Fruit fly (Drosophila melanogaster) ovary, adult (tissue): ENCODE data around the gene CG11842.

ENCODE experiments used
- CG17801 ChIP-seq: fragments of 200-800 bp; optimal IDR thresholded peaks from 2 replicates; lab custom pipeline; 2019; ENCODE audit warnings: missing biosample characterization, mild to moderate bottlenecking, missing genetic modification characterization, moderate library complexity; ENCODE audit not compliant: partially characterized antibody

Gene CG11842

DNA sequence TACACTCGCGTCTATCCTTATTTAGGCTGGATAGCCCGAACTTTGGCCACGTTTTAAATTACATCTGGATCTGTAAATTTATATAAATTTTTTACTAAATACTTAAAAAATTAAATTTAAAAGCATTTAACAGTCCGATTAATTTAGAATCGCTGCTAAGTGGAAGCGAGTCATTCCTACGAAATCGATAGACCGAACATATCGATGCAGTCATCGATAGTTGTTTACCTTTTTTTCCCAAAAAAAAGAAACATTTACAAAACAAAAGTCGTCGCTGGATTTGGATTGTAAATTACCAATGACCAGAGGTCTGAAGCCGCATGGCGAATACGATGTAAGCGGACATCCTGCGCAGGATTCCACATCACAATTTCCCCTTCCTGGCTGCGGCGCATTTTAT, 3.2 kb downstream of the CG11842 start, which contains the start of gene Sirt7:
TSS of gene Sirt7 (plus strand) at position 218 of the 400 bp plus-strand sequence.
- peak; percentile 89 for TF ChIP-seq CG17801 (GFP tag; lab: Kevin White, UChicago)

DNA sequence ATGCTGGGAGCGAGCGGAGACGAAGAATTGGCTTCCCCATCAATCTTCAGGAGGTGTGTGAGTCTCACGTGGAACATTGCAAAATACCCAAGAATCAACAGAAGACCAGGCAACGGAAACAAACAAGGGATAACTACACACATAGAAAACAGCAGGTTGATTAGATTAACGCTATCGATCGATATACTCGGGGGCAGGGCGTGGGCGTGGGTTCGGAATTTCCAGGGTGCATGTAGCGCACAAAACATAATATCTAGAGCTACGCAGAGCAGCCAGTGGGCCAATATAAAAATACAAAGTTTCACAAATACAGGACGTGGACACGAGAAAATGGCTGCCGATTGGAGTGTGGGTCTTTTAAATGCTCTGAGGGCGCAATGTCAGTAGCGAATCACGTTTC, 6.9 kb downstream of the CG11842 start:
- TF ChIP-seq CG17801 (GFP tag; lab: Kevin White, UChicago), result no peak

DNA sequence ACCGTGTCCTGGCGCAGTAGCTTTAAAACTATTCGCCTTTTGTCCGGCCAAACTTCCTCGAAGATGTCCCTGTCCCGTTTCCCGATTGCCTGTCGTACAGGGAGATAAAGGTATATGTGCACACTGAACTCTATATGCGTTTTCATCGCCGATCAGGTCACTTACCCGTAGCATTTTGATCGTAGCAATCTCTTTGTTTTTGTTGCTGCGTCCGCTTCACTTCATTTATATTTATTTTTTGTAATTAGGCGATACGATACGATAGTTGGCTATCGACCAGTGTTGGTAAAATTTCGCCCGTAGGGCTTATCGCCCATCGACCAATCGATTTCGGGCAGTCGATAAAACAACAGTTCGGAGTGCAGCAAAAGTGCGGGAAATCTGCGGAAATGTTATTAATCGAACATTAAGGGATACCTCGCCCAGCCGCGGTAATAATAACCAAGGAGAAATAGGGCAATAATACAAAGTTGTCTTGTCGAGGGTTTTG, 10.3 kb downstream of the CG11842 start, which contains the start of the genes Cul5 and Bicra:
TSS of gene Cul5 (minus strand) at position 259 of the 490 bp plus-strand sequence.
TSS of gene Bicra (plus strand) at position 324 of the 490 bp plus-strand sequence.
- peak; percentile 67 for TF ChIP-seq CG17801 (GFP tag; lab: Kevin White, UChicago)

DNA sequence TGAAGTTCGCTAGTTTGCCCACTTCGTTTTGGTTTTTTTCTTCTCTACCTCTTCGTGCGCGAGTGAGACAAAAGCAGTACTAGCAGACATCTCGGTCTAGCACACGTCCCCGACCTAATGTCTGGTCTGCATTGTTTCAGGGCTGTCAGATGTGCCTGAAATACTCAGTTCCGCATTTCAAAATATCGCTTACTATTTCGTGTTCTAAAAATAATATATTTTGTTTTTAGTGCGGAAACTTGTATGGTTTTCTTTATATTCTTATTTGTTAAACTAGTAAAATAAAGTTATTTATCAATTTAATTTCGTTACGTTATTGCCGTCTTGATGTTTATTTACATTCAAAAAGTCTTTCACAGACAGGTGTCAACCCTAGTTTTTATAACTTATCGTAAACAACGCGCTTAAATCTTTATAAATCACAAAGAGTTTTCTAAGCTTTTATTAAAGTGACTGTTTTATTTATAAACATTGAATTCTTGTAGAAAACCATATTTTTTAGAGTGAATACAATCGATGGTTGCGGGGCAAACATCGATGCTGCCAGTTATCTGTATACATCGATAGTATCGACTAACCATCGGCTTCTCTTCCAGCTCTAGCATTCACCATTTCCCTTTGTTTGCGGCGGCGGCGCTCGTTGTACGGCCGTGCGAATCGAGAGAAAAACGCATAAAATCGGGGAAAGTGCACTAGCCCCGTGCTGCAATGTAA, 10.9 kb downstream of the CG11842 start:
- peak; percentile 39 for TF ChIP-seq CG17801 (GFP tag; lab: Kevin White, UChicago)

DNA sequence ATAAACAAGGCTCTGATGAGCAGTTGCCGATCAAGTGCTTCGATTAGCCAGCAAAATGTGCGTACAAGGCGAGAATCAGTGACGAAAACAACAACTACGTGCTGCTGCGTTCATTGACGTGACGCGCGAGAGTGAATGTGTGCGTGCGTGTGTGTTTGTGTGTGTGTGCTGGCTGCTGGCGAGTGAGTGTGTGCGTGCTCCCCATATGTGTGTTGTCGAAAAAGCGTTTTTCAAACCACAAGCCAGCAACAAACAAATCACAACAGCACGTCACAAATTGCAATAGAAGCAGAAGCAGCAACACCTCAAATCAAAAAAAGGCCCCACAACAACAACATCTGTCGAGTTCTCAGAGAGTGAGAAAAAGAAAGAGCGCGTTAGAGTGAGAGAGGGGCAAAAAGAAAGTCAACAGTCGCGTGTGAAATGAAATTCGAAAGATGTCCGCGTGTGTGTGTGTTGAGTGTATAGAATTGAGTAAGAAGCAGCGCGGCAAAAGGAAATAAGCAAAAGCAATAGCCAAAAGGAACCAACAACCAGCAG, 11.5 kb downstream of the CG11842 start:
- no peak for TF ChIP-seq CG17801 (GFP tag; lab: Kevin White, UChicago)

DNA sequence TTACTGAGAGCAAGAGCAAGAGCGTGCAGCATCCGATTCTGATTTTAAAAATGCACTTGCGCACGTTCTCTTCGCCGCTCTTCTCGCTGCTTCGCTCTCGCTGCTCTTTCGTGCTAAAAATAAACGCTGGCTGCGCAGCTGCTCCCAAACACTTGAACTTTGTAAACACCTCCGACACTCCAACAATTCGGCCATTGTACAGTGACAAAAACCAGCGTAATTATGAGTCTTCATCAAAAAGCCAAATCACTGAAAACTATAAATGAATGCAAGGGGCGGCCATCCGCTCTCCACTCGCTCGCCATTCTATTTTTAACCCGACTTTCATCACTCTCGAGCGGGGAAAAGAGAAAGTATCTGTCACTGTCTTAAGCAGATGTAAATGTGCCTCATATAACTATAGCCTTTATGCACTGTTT, 12.2 kb downstream of the CG11842 start:
- no peak for TF ChIP-seq CG17801 (GFP tag; lab: Kevin White, UChicago)

DNA sequence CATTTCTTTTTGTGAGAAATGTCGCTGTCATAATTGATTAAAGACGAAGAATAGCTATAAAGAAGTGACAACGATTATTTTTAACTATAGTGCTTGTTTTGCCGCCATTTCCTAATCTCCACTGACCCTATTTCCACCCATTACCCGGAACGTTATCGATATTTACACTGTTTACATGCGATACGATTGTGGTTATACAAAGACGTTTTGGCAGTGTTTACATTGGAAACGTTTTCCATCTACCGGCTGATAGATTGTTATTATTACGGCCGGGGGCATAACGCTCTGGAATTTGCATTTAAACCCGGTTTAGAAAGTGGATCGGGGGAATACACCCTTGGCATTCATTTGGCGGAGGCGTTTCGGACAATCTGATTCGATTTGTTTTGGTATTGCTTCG, 13.8 kb downstream of the CG11842 start:
- no peak for TF ChIP-seq CG17801 (GFP tag; lab: Kevin White, UChicago)

DNA sequence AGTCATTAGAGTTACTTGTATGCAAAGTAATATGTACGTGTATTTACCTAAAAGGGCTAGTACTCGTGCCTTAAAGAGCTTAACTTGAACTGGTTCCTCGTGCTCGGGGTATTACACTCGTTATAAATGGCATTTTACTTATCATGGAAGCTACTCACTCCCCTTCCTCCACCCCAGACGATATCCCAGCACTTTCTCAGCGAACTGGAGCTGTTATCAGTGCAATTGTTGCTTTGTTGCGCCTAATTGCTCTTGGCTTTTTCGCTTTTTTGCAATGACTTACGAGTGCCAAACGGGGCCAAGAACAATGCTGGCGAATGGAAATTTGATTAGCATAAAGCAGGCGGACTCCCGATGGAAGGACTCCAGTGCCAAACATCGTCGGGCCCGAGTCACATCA, 14.6 kb downstream of the CG11842 start:
- TF ChIP-seq CG17801 (GFP tag; lab: Kevin White, UChicago), result no peak

DNA sequence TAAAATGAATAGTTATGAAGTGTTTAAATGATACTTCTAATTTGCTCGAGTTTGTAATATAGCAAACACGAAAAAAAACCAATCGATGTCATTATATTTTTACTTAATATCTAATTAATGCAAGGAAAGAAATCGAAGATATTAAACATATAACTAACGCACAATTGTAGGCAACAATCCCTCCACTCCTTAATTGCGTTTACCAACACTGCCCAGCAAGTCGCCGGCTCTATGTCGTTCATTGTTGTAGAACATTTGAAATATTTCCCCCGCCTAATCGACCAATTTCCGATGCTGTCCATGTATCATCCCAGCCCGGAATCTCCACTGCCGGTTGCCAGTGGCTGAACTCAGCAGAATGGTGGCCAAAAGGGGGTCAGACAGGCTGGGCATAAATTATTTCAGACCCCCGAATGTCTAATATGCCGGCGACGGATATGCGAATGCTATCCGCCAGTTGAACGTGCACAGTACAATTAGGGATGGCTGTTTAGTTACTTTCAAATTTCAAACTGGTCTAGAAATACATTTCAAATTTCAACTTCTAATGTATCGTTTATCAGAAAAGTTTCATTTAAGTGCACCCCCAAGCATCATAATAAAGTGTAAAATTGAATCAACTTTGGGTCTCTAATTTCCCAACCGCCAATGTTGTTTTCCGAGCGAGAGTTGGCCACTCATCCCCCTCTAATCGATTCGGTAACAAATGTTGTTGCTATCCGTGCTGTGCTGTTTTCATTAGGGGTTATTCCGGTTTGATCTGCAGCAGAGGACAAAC, 16.1 kb downstream of the CG11842 start:
- TF ChIP-seq CG17801 (GFP tag; lab: Kevin White, UChicago), result no peak

DNA sequence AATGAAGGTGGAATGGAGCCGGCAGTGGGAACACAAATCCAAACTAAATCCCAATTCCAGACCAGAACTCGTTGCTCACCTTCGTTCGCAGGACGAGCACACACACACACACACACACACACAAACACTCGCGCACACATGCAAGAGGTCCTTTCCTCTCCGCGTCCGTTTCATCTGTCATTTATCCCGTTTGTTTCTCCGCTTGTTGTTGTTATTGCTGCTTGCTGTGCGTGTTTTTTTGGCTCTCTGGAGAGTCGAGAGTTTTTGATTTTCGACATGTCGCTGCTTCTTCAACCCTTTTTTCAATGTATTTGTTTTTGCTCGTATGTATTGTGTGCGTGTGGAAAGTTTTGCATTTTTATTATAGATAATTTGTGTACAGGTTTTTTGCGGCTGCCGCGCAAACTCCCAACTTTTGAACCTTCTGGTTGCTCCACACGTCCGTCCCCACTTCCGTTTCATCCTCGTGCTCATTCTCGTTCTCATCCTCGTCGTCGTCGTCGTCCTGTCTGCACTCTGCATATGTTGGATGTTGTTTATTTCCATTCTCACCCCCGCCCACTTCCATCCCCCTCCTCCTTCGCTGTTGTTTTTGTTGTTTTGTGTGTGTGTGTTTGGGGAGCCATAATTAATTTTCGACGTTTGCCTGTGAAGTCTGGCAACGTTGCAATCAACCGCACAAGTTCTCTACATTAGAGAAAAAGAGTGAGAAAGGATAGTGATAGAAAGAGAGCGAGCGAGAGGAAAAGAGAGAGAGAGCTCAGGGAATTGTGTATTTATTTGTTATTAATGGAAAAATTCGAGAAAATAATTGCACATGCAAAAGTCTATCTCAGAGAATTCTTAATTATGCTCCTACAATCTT, 17.0 kb downstream of the CG11842 start:
- no peak for TF ChIP-seq CG17801 (GFP tag; lab: Kevin White, UChicago)

DNA sequence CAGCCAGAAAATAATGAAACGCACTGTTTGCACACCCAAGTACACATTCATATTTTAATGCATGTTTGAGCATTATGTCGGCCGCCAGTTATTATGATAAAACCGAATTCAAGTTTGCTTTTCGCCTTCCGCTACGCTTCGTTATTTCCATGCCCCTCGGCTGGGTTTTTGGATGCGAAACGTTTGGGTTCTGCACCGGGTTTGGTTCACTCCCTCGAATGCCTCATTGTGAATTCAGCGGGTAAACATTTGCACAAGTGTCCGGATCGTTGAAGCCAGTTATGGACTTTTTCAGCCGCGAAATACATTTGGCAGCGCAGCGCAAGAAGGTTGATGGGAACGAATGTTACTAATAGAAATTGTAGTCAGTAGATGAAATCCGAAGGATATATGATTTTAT, 18.7 kb downstream of the CG11842 start:
- TF ChIP-seq CG17801 (GFP tag; lab: Kevin White, UChicago), result no peak

DNA sequence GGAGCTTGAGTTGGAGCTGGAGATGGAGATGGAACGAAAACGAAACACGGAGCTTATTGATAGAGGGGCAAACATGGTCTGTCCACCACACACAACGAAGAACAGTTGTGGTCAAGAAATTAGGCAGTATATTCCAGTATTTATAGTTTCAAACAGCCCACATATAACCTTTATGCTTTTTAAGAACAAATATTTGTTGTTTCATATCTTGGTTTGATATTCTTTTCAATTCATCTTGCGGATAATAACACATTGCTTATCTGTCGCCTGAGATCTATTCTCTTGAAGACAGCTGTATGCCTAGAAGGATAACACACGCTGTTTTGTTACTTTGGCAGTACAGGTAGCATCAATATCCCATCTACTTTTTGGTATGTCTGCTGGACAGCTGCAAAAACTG, 20.4 kb downstream of the CG11842 start:
- no peak for TF ChIP-seq CG17801 (GFP tag; lab: Kevin White, UChicago)

DNA sequence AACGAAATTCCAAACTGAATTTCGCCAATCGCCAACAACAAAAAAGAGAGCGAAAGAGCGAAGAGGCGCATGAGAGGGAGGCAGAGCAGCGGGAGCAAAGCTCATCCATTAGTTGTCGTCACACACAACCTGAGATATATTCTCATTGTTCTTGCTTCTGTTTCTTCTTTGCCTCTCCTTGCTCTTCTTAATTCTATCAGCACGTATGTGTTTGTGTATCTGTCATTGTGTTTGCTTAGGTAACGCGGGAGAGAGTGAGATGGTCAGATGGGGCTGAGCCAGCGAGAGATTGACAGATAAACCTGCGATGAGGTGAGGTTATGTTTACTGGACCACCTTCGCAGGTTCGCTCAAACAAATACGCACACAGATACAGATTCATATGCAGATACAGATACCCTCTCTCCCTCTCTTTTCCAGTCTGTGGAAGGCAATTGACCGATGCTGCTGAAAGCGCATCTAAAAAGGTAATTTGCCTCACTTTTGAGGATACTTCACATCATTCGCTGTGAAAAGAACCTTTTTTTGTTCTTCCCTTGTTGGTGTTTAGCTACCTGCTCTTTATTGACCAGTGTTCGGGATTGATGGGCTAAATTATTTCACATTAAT, 21.6 kb downstream of the CG11842 start:
- peak; percentile 9 for TF ChIP-seq CG17801 (GFP tag; lab: Kevin White, UChicago)
